Worm (Caenorhabditis elegans) whole organism, L4 larva: ENCODE data around the gene bre-3.

Source experiments
- F10B5.3 ChIP-seq: sonication (generic microtip); optimal IDR thresholded peaks from 2 replicates; lab custom pipeline; 2016; ENCODE audit warnings: mild to moderate bottlenecking, missing genetic modification characterization, missing compliant biosample characterization
- F49E8.2 ChIP-seq: sonication (generic microtip); optimal IDR thresholded peaks from 2 replicates; lab custom pipeline; 2016; ENCODE audit warnings: missing compliant biosample characterization, mild to moderate bottlenecking, missing genetic modification characterization, borderline replicate concordance
- T20F7.1 ChIP-seq: fragments of 200-800 bp; sonication (Bioruptor generic); optimal IDR thresholded peaks from 2 replicates; lab custom pipeline; 2018; ENCODE audit warnings: mild to moderate bottlenecking, missing genetic modification characterization, missing compliant biosample characterization
- Y105C5A.15 ChIP-seq: fragments of 200-800 bp; sonication (Bioruptor generic); IDR thresholded peaks from 2 replicates; pipeline ENCODE4 v1.3.6; 2022; ENCODE audit warnings: missing genetic modification characterization, missing compliant biosample characterization
- Y48G9A.11 ChIP-seq: fragments of 200-800 bp; sonication (Bioruptor generic); IDR thresholded peaks from 2 replicates; pipeline ENCODE4 v1.3.6; 2022; ENCODE audit warnings: missing genetic modification reagents, missing genetic modification characterization, missing compliant biosample characterization
- ama-1 ChIP-seq: fragments of 150-350 bp; optimal IDR thresholded peaks from 2 replicates; lab custom pipeline; 2014; ENCODE audit warnings: inconsistent platforms, mixed read lengths
- arid-1 ChIP-seq: fragments of 200-800 bp; sonication (Bioruptor generic); conservative IDR thresholded peaks from 2 replicates; pipeline ENCODE4 v1.3.6; 2022; ENCODE audit warnings: missing genetic modification reagents, missing genetic modification characterization, missing compliant biosample characterization
- ceh-32 ChIP-seq: sonication (generic microtip); optimal IDR thresholded peaks from 2 replicates; lab custom pipeline; 2016; ENCODE audit warnings: mild to moderate bottlenecking, missing genetic modification characterization, missing compliant biosample characterization; ENCODE audit not compliant: poor library complexity
- daf-16 ChIP-seq, 3 experiments: sonication (generic microtip); optimal IDR thresholded peaks; 2 replicates each; lab custom pipeline; 2016 to 2017; ENCODE audit warnings: missing genetic modification characterization in 3 of 3, missing genetic modification reagents in 3 of 3, mild to moderate bottlenecking in 2 of 3, missing compliant biosample characterization in 2 of 3, missing biosample characterization in 1 of 3, moderate library complexity in 1 of 3
- daf-19 ChIP-seq: fragments of 200-800 bp; sonication (Bioruptor generic); conservative IDR thresholded peaks from 2 replicates; pipeline ENCODE4 v1.3.6; 2022; ENCODE audit warnings: missing genetic modification characterization, missing compliant biosample characterization
- daf-8 ChIP-seq: fragments of 200-800 bp; sonication (Bioruptor generic); IDR thresholded peaks from 2 replicates; pipeline ENCODE4 v1.3.6; 2022; ENCODE audit warnings: missing genetic modification characterization, missing compliant biosample characterization
- duxl-1 ChIP-seq: sonication (generic microtip); optimal IDR thresholded peaks from 2 replicates; lab custom pipeline; 2016; ENCODE audit warnings: mild to moderate bottlenecking, missing genetic modification characterization, moderate library complexity, missing compliant biosample characterization; ENCODE audit not compliant: poor library complexity
- hlh-11 ChIP-seq: fragments of 200-800 bp; sonication (Bioruptor generic); optimal IDR thresholded peaks from 2 replicates; lab custom pipeline; 2018; ENCODE audit warnings: mild to moderate bottlenecking, missing genetic modification characterization, missing compliant biosample characterization
- jun-1 ChIP-seq: fragments of 150-350 bp; optimal IDR thresholded peaks from 2 replicates; lab custom pipeline; 2014; ENCODE audit warnings: missing biosample characterization, missing genetic modification reagents, missing genetic modification characterization
- lin-13 ChIP-seq: fragments of 150-350 bp; optimal IDR thresholded peaks from 2 replicates; lab custom pipeline; 2014; ENCODE audit warnings: missing biosample characterization, missing genetic modification reagents, missing genetic modification characterization
- lin-38 ChIP-seq: fragments of 200-800 bp; sonication (Bioruptor generic); IDR thresholded peaks from 2 replicates; pipeline ENCODE4 v1.3.6; 2022; ENCODE audit warnings: missing genetic modification reagents, missing genetic modification characterization, missing compliant biosample characterization
- lsy-2 ChIP-seq, 2 experiments: fragments of 150-350 bp in 1 of 2; sonication (generic microtip) in 1 of 2; optimal IDR thresholded peaks; 2 replicates each; lab custom pipeline; 2014 to 2017; ENCODE audit warnings: missing biosample characterization in 2 of 2, missing genetic modification characterization in 2 of 2
- madf-5 ChIP-seq, 2 experiments: fragments of 200-800 bp; sonication (Bioruptor generic); IDR thresholded peaks; 2 replicates each; pipeline ENCODE4 v1.3.6; 2022; ENCODE audit warnings: missing compliant biosample characterization in 2 of 2, missing genetic modification characterization in 2 of 2
- mxl-3 ChIP-seq: fragments of 200-800 bp; sonication (Bioruptor generic); optimal IDR thresholded peaks from 2 replicates; lab custom pipeline; 2018; ENCODE audit warnings: mild to moderate bottlenecking, missing genetic modification characterization, missing compliant biosample characterization
- nhr-11 ChIP-seq: fragments of 150-350 bp; optimal IDR thresholded peaks from 2 replicates; lab custom pipeline; 2014; ENCODE audit warnings: missing biosample characterization, missing genetic modification characterization
- nhr-25 ChIP-seq: sonication (generic microtip); optimal IDR thresholded peaks from 2 replicates; lab custom pipeline; 2017; ENCODE audit warnings: missing genetic modification characterization, mild to moderate bottlenecking, missing compliant biosample characterization, antibody characterized with exemption, moderate library complexity, borderline replicate concordance; ENCODE audit not compliant: insufficient read depth
- nhr-42 ChIP-seq: fragments of 200-800 bp; sonication (Bioruptor generic); IDR thresholded peaks from 2 replicates; pipeline ENCODE4 v1.3.6; 2022; ENCODE audit warnings: missing genetic modification characterization, missing compliant biosample characterization
- nhr-76 ChIP-seq: fragments of 150-350 bp; optimal IDR thresholded peaks from 2 replicates; lab custom pipeline; 2014; ENCODE audit warnings: missing biosample characterization, missing genetic modification characterization
- rbr-2 ChIP-seq: sonication (generic microtip); optimal IDR thresholded peaks from 2 replicates; lab custom pipeline; 2016; ENCODE audit warnings: missing genotype, missing genetic modification characterization, missing compliant biosample characterization
- set-16 ChIP-seq: fragments of 200-800 bp; sonication (Bioruptor generic); IDR thresholded peaks from 2 replicates; pipeline ENCODE4 v1.3.6; 2022; ENCODE audit warnings: missing genetic modification reagents, missing genetic modification characterization, missing compliant biosample characterization
- spr-1 ChIP-seq: sonication (generic microtip); optimal IDR thresholded peaks from 2 replicates; lab custom pipeline; 2016; ENCODE audit warnings: mild to moderate bottlenecking, missing genetic modification characterization, missing compliant biosample characterization
- unc-62 ChIP-seq, 3 experiments: fragments of 150-350 bp in 1 of 3; sonication (generic microtip); optimal IDR thresholded peaks in 2 of 3; peaks in 1 of 3; 1 replicate in 1 of 3; 2 replicates in 2 of 3; lab custom pipeline; 2014 to 2017; ENCODE audit warnings: missing biosample characterization in 3 of 3, missing genetic modification characterization in 3 of 3, missing genetic modification reagents in 3 of 3, missing genotype in 1 of 3
- zag-1 ChIP-seq: fragments of 150-350 bp; optimal IDR thresholded peaks from 2 replicates; lab custom pipeline; 2014; ENCODE audit warnings: missing biosample characterization, missing genetic modification characterization
- zfp-3 ChIP-seq: fragments of 200-800 bp; sonication (Bioruptor generic); conservative IDR thresholded peaks from 2 replicates; pipeline ENCODE4 v1.3.6; 2022; ENCODE audit warnings: missing genetic modification reagents, missing genetic modification characterization, missing compliant biosample characterization
- ztf-7 ChIP-seq: fragments of 150-350 bp; optimal IDR thresholded peaks from 2 replicates; lab custom pipeline; 2014; ENCODE audit warnings: missing biosample characterization, missing genetic modification characterization

The bre-3 gene

DNA sequence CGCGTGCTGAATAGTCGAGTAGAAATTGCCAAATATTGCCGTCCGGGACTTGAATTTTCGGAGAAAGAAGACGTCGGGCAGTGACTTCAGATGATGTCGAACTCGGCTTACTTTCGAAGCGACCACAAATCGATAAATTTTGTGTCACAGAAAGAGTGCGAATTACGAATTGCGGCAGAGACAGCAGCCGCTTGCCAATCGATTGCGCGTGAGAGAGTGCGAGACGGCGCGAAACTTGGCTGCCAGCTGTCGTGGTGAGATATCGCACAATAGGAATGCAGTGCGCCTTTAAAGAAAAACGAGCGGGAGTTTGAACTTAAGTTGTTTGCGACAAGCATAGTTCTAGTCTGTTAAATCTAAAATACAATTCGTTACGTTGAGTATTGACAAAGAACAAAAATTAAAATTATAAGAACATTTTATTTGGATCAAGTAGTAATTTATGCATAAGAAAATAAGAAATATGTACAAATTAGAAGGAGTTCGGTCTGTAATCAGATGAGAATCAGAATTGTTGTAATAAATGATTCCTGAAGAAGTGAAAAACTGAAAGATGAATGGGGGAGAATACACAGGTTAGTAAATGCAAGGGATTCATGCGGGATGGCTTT lies 41.8 kb downstream of the bre-3 start, which contains the start of gene pir-2 (continued):
- TF ChIP-seq nhr-76 (tag; lab: Kevin White, UChicago), result no peak
- no peak for TF ChIP-seq zag-1 (tag; lab: Kevin White, UChicago)
- TF ChIP-seq hlh-11 (tag; lab: Kevin White, UChicago), result peak; percentile 92
- TF ChIP-seq T20F7.1 (GFP tag; lab: Kevin White, UChicago), result peak; percentile 69
- TF ChIP-seq zfp-3 (GFP tag; lab: Robert Waterston, UW), result no peak
- TF ChIP-seq, all 104 proteins: peak for 44

DNA sequence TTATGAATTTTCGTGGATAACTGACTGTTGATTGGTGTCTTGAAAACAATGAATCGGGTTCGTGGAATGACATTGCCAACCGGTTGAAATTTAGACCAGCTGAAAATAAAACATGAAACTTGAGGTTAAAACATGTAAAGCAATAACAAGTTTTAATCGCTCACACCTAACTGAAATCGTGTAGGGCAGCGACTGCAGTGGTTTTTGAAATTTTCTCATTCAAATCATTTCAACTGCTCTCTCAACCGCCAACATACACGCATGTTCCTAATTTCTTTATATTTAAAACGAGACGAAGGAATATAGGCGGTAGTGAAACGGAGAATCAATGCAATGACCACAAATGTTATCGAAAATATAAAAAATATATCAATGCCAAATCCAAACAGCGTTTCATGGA lies 42.4 kb downstream of the bre-3 start:
- no peak for TF ChIP-seq hlh-11 (tag; lab: Kevin White, UChicago)
- 0 out of 2 replicates have a peak, but pooled peaks have one; percentile 5 for TF ChIP-seq Y48G9A.11 (GFP tag; lab: Robert Waterston, UW)
- 0 out of 2 replicates have a peak, but pooled peaks have one; percentile 35 for TF ChIP-seq arid-1 (GFP tag; lab: Robert Waterston, UW)
- no peak for TF ChIP-seq nhr-25 (tag; lab: Kevin White, UChicago)
- peak; percentile 31; the same call in 1 of the 2 replicates for TF ChIP-seq lin-38 (GFP tag; lab: Robert Waterston, UW)
- TF ChIP-seq rbr-2 (tag; lab: Kevin White, UChicago), result no peak
- TF ChIP-seq F10B5.3 (tag; lab: Kevin White, UChicago), result no peak
- no peak for TF ChIP-seq jun-1
- TF ChIP-seq daf-19 (GFP tag; lab: Robert Waterston, UW), result 0 out of 2 replicates have a peak, but pooled peaks have one; percentile 25
- no peak for TF ChIP-seq ztf-7
- TF ChIP-seq set-16, result no peak
- no peak for TF ChIP-seq Y105C5A.15 (GFP tag; lab: Robert Waterston, UW)
- TF ChIP-seq lin-13 (GFP tag; lab: Kevin White, UChicago), result peak; percentile 40
- TF ChIP-seq F49E8.2 (tag; lab: Kevin White, UChicago), result peak; percentile 5

- TF ChIP-seq daf-16 (GFP tag; optimal IDR thresholded peaks at IDR 0.05; lab: Kevin White, UChicago) (no peak), daf-16 (tag; optimal IDR thresholded peaks at IDR 0.05; lab: Kevin White, UChicago) (peak; percentile 12), duxl-1 (tag; lab: Kevin White, UChicago) (peak; percentile 34), hlh-11 (tag; lab: Kevin White, UChicago) (no peak), lsy-2 (tag; optimal IDR thresholded peaks at IDR 0.05; lab: Kevin White, UChicago) (peak in 1 of 2 experiments; percentile 20), ama-1 (lab: Kevin White, UChicago) (peak; percentile 88), unc-62 (GFP tag; optimal IDR thresholded peaks at IDR 0.05 in 1 of 2; lab: Kevin White, UChicago) (peak in 1 of 2 experiments; percentile 8), unc-62 (tag; optimal IDR thresholded peaks at IDR 0.05; lab: Kevin White, UChicago) (no peak), jun-1 (no peak), madf-5 (GFP tag; IDR thresholded peaks at IDR 0.05; lab: Robert Waterston, UW) (0 out of 4 replicates have a peak, but pooled peaks of 1 of the 2 experiments have one; percentile 2)
These were observed 44.1 kb downstream of the bre-3 start, which contains the start of gene emb-30 for ce11 chrIII:9441133-9441532. Gene emb-30 (minus strand): TSS chrIII:9441460.

ce11 chrIII:9439399-9439798 lies 45.9 kb downstream of the bre-3 start, which contains the start of gene F54C8.1:
Gene F54C8.1 (plus strand): TSS chrIII:9439699.
- TF ChIP-seq nhr-42 (GFP tag; lab: Robert Waterston, UW), result no peak
- no peak for TF ChIP-seq mxl-3 (GFP tag; lab: Kevin White, UChicago)
- no peak for TF ChIP-seq Y48G9A.11 (GFP tag; lab: Robert Waterston, UW)
- TF ChIP-seq spr-1 (tag; lab: Kevin White, UChicago), result no peak

ce11 chrIII:9434999-9435398 lies 50.3 kb downstream of the bre-3 start:
- TF ChIP-seq lin-38 (GFP tag; lab: Robert Waterston, UW), result peak; percentile 38
- TF ChIP-seq hlh-11 (tag; lab: Kevin White, UChicago), result no peak
- TF ChIP-seq daf-8 (GFP tag; lab: Robert Waterston, UW), result no peak
- TF ChIP-seq arid-1 (GFP tag; lab: Robert Waterston, UW), result peak; percentile 15; the same call in 1 of the 2 replicates
- no peak for TF ChIP-seq ama-1 (lab: Kevin White, UChicago)
- no peak for TF ChIP-seq ceh-32 (tag; lab: Kevin White, UChicago)
- no peak for TF ChIP-seq nhr-11 (tag; lab: Kevin White, UChicago)
